Worm (Caenorhabditis elegans) whole organism, late embryonic: ENCODE measurements around the gene Y32H12A.7.

Source experiments
- elt-2 ChIP-seq: sonication (generic microtip); optimal IDR thresholded peaks from 2 replicates; lab custom pipeline; 2016; ENCODE audit warnings: missing genetic modification reagents, missing genetic modification characterization, missing compliant biosample characterization
- fax-1 ChIP-seq: sonication (generic microtip); optimal IDR thresholded peaks from 2 replicates; lab custom pipeline; 2016; ENCODE audit warnings: missing genotype, missing genetic modification characterization, missing compliant biosample characterization

ce11 chrIII:5402419-5402818, 17.2 kb upstream of the Y32H12A.7 start:
- TF ChIP-seq fax-1 (no peak), elt-2 (tag; lab: Kevin White, UChicago) (no peak)
